Worm (Caenorhabditis elegans) whole organism, mixed stage, embryonic: ENCODE data around the gene urm-1.

ENCODE experiments used
- elt-1 ChIP-seq: sonication (generic microtip); optimal IDR thresholded peaks from 2 replicates; lab custom pipeline; 2017; ENCODE audit warnings: missing genetic modification characterization, mild to moderate bottlenecking, missing compliant biosample characterization, antibody characterized with exemption, moderate library complexity, borderline replicate concordance; ENCODE audit not compliant: insufficient read depth
- flh-1 ChIP-seq: fragments of 200-800 bp; sonication (Bioruptor generic); optimal IDR thresholded peaks from 2 replicates; lab custom pipeline; 2018; ENCODE audit warnings: mild to moderate bottlenecking, missing genetic modification characterization, moderate library complexity, missing compliant biosample characterization
- lsy-2 ChIP-seq: fragments of 150-350 bp; optimal IDR thresholded peaks from 2 replicates; lab custom pipeline; 2014; ENCODE audit warnings: missing biosample characterization, missing genetic modification characterization
- nhr-12 ChIP-seq: fragments of 150-350 bp; optimal IDR thresholded peaks from 2 replicates; lab custom pipeline; 2014; ENCODE audit warnings: missing biosample characterization, missing genetic modification characterization
- nhr-76 ChIP-seq: sonication (generic microtip); optimal IDR thresholded peaks from 2 replicates; lab custom pipeline; 2017; ENCODE audit warnings: missing biosample characterization, missing genetic modification characterization
- pha-4 ChIP-seq: fragments of 150-350 bp; optimal IDR thresholded peaks from 2 replicates; lab custom pipeline; 2018; ENCODE audit warnings: missing biosample characterization, missing genetic modification reagents, missing genetic modification characterization
- sptf-1 ChIP-seq: sonication (generic microtip); optimal IDR thresholded peaks from 2 replicates; lab custom pipeline; 2017; ENCODE audit warnings: mild to moderate bottlenecking, missing genetic modification characterization, moderate library complexity, missing compliant biosample characterization
- tbx-8 ChIP-seq: fragments of 200-800 bp; sonication (Bioruptor generic); optimal IDR thresholded peaks from 2 replicates; lab custom pipeline; 2018; ENCODE audit warnings: mild to moderate bottlenecking, missing genetic modification characterization, moderate library complexity, missing compliant biosample characterization
- ztf-11 ChIP-seq: fragments of 150-350 bp; optimal IDR thresholded peaks from 2 replicates; lab custom pipeline; 2014; ENCODE audit warnings: missing biosample characterization, missing genetic modification characterization

DNA sequence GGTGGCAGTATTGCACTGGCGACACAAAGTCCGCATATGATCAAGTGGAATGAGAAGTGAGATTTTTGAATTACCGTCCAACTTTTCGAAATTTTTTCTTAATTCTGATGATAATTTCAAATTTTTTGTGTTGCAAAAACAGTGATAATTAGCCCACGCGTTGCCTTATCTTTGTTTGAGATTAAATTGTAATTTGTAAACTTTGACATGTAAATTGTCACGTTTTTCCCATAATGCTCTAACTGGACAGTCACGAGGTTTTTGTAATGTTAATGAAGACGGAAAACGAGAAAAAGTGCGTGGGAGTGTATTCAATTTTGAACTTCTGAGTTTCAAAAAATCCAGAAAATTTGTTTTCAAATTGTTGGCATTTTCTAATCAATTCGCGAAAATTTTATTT is 23.8 kb upstream of the urm-1 start:
- no peak for TF ChIP-seq lsy-2 (tag; lab: Kevin White, UChicago)
- no peak for TF ChIP-seq elt-1 (tag; lab: Kevin White, UChicago)
- TF ChIP-seq nhr-12 (tag; lab: Kevin White, UChicago): no peak
- TF ChIP-seq pha-4 (tag; lab: Kevin White, UChicago): no peak
- TF ChIP-seq sptf-1: no peak
- no peak for TF ChIP-seq flh-1
- no peak for TF ChIP-seq ztf-11
- no peak for TF ChIP-seq tbx-8 (GFP tag; lab: Kevin White, UChicago)
- TF ChIP-seq nhr-76 (tag; lab: Kevin White, UChicago): no peak
